Fruit fly (Drosophila melanogaster): Measurements from ENCODE around the gene CG18809.

Gene CG18809

dm6 chrX:19701611-19702010, 42.5 kb downstream of the CG18809 start, which contains the start of gene Tcs4:
Tcs4 (minus strand) TSS chrX:19701755.
- peak; percentile 34; the same call in 1 of the 2 replicates for TF ChIP-seq Ets98B (GFP tag; IDR thresholded peaks at IDR 0.05)
- TF ChIP-seq CG14655 (GFP tag; optimal IDR thresholded peaks at IDR 0.05) = no peak
- no peak for TF ChIP-seq Pif1A (GFP tag; optimal IDR thresholded peaks at IDR 0.05)
- TF ChIP-seq D1 (tag; optimal IDR thresholded peaks at IDR 0.05) = no peak
- TF ChIP-seq CG9948 (tag; optimal IDR thresholded peaks at IDR 0.05) = no peak

- TF ChIP-seq CG4496 (GFP tag; IDR thresholded peaks at IDR 0.05) (0 out of 3 replicates have a peak, but pooled peaks have one; percentile 17), rn (GFP tag; IDR thresholded peaks at IDR 0.05) (no peak), Pif1A (GFP tag; optimal IDR thresholded peaks at IDR 0.05) (no peak), CG15710 (tag; optimal IDR thresholded peaks at IDR 0.05) (no peak), CG8159 (tag; optimal IDR thresholded peaks at IDR 0.05) (no peak), CG10348 (GFP tag; IDR thresholded peaks at IDR 0.05) (no peak), CG32121 (GFP tag; IDR thresholded peaks at IDR 0.05) (no peak), CG9948 (tag; optimal IDR thresholded peaks at IDR 0.05) (no peak), CG34367 (tag; optimal IDR thresholded peaks at IDR 0.05) (no peak), CG13204 (GFP tag; optimal IDR thresholded peaks at IDR 0.05) (no peak), fd96Ca (GFP tag; IDR thresholded peaks at IDR 0.05) (0 out of 3 replicates have a peak, but pooled peaks have one; percentile 23), EcR (GFP tag; optimal IDR thresholded peaks at IDR 0.05) (no peak), Ets98B (GFP tag; IDR thresholded peaks at IDR 0.05) (no peak), CG17806 (tag; optimal IDR thresholded peaks at IDR 0.05) (no peak)
Measured at dm6 chrX:19697255-19697877, 46.8 kb downstream of the CG18809 start.

- TF ChIP-seq CG17806 (tag; optimal IDR thresholded peaks at IDR 0.05) (no peak), CG9948 (tag; optimal IDR thresholded peaks at IDR 0.05) (no peak), CG4496 (GFP tag; IDR thresholded peaks at IDR 0.05) (peak; percentile 42; the same call in 1 of the 3 replicates)
Measured at dm6 chrX:19696845-19697244, 47.3 kb downstream of the CG18809 start, which contains the start of gene Cdc42. Cdc42 (plus strand) TSS chrX:19697091.

dm6 chrX:19694792-19695558, 49.2 kb downstream of the CG18809 start, which contains the start of gene CG14229:
CG14229 (minus strand) TSS chrX:19695250.
- TF ChIP-seq CG15710 (tag; optimal IDR thresholded peaks at IDR 0.05) (peak; percentile 7), CG17806 (tag; optimal IDR thresholded peaks at IDR 0.05) (peak; percentile 12), EcR (GFP tag; optimal IDR thresholded peaks at IDR 0.05) (no peak), Pif1A (GFP tag; optimal IDR thresholded peaks at IDR 0.05) (peak; percentile 3), CG14655 (GFP tag; optimal IDR thresholded peaks at IDR 0.05) (no peak), Ets98B (GFP tag; IDR thresholded peaks at IDR 0.05) (0 out of 2 replicates have a peak, but pooled peaks have one; percentile 45), CG34367 (tag; optimal IDR thresholded peaks at IDR 0.05) (no peak), gl (tag; optimal IDR thresholded peaks at IDR 0.05) (no peak), CG32121 (GFP tag; IDR thresholded peaks at IDR 0.05) (no peak), CG4496 (GFP tag; IDR thresholded peaks at IDR 0.05) (peak; percentile 79), CG13204 (GFP tag; optimal IDR thresholded peaks at IDR 0.05) (no peak), Pif1B (GFP tag; optimal IDR thresholded peaks at IDR 0.05) (peak; percentile 22), CG8301 (tag; optimal IDR thresholded peaks at IDR 0.05) (peak; percentile 18), rn (GFP tag; IDR thresholded peaks at IDR 0.05) (no peak), CG12605 (GFP tag; IDR thresholded peaks at IDR 0.05) (peak; percentile 18; the same call in 1 of the 2 replicates), CG9948 (tag; optimal IDR thresholded peaks at IDR 0.05) (no peak), CG10348 (GFP tag; IDR thresholded peaks at IDR 0.05) (no peak), fd96Ca (GFP tag; IDR thresholded peaks at IDR 0.05) (no peak), Snoo (tag; optimal IDR thresholded peaks at IDR 0.05) (peak; percentile 15), CG8159 (tag; optimal IDR thresholded peaks at IDR 0.05) (no peak), D1 (tag; optimal IDR thresholded peaks at IDR 0.05) (no peak)

dm6 chrX:19692951-19693698, 51.0 kb downstream of the CG18809 start, which contains the start of gene Mer:
Mer (minus strand) TSS chrX:19693500.
- TF ChIP-seq CG15710 (tag; optimal IDR thresholded peaks at IDR 0.05) (peak; percentile 82), CG34367 (tag; optimal IDR thresholded peaks at IDR 0.05) (peak; percentile 76), CG14655 (GFP tag; optimal IDR thresholded peaks at IDR 0.05) (no peak), CG4496 (GFP tag; IDR thresholded peaks at IDR 0.05) (peak; percentile 93), gl (tag; optimal IDR thresholded peaks at IDR 0.05) (peak; percentile 79), CG32121 (GFP tag; IDR thresholded peaks at IDR 0.05) (peak; percentile 87), Pif1B (GFP tag; optimal IDR thresholded peaks at IDR 0.05) (no peak), CG17806 (tag; optimal IDR thresholded peaks at IDR 0.05) (peak; percentile 77), Snoo (tag; optimal IDR thresholded peaks at IDR 0.05) (peak; percentile 88), CG13204 (GFP tag; optimal IDR thresholded peaks at IDR 0.05) (no peak), CG9948 (tag; optimal IDR thresholded peaks at IDR 0.05) (peak; percentile 76), EcR (GFP tag; optimal IDR thresholded peaks at IDR 0.05) (no peak), CG8301 (tag; optimal IDR thresholded peaks at IDR 0.05) (peak; percentile 87), D1 (tag; optimal IDR thresholded peaks at IDR 0.05) (no peak), fd96Ca (GFP tag; IDR thresholded peaks at IDR 0.05) (peak; percentile 95), rn (GFP tag; IDR thresholded peaks at IDR 0.05) (peak; percentile 66; the same call in 1 of the 2 replicates), Ets98B (GFP tag; IDR thresholded peaks at IDR 0.05) (peak; percentile 88), Pif1A (GFP tag; optimal IDR thresholded peaks at IDR 0.05) (no peak), CG10348 (GFP tag; IDR thresholded peaks at IDR 0.05) (no peak), CG12605 (GFP tag; IDR thresholded peaks at IDR 0.05) (peak; percentile 73; the same call in 1 of the 2 replicates), CG8159 (tag; optimal IDR thresholded peaks at IDR 0.05) (peak; percentile 82)

All from whole organism, pupa.